Worm (Caenorhabditis elegans): ENCODE results near the gene asp-13.

DNA sequence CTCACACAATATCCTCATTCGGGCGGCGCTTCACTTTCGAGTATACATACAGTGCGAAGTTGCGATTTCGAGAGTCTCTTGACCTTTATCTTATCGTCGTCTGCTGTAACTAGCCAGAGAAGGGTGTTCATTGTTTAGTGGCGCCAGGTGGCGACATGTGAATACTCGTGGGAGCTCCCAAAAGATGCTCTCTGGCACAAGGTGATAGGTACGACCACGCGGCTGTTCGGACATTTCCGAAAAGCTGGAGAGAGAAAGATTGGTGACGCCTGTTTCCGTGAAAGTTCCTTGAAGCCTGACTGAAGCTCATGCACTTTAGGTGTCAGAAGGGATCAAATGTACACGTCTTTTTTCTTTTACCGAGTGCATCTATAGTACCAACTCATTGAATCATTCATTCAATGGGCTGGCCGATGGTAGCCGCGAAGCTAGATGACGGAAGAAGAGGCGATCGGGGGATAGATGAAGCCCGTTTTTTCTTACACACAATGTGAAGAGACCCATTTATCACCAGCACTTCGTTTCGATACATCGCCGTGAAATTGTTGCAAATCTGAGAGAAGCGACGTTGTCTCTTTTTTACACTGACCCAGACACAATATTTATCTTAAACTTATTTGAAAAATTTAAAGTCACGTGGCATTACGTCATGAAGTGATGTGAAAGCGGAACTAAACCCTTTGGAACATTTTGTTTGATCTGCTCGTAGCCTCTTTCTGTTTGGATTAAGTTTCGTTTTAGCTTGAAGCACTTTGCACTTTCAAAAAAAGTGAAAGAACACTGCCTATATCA, 24.4 kb upstream of the asp-13 start:
- peak; percentile 30 for TF ChIP-seq nhr-25 (tag; optimal IDR thresholded peaks at IDR 0.05)
- no peak for TF ChIP-seq ztf-11 (tag; optimal IDR thresholded peaks at IDR 0.05)
- no peak for TF ChIP-seq unc-62 (GFP tag; optimal IDR thresholded peaks at IDR 0.05)
- TF ChIP-seq nhr-76 (tag; optimal IDR thresholded peaks at IDR 0.05), result no peak
